Fruit fly (Drosophila melanogaster): ENCODE data around the gene CG12229.

Gene CG12229

DNA sequence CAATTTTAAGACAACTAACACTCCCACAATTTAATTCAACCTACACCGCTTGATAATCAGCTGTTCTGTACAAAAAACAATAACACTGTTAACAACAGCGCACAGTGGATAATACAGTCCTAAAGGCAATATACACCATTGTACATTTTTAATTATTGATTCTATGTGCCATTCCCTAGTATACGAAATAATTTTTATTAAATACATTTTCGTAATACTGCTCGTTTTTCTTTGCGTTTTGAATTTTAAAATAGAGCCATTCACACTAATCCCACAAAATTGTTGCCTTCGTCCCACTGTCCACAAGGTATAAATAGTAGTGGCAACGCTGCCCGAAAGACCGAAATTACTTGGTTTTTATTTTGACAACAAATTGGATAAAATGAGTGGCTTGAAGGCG is 2.7 kb downstream of the CG12229 start, which contains the start of the genes Coq4 and CG32176 (continued):
- 0 out of 2 replicates have a peak, but pooled peaks have one; percentile 39 for TF ChIP-seq hbn (GFP tag; IDR thresholded peaks at IDR 0.05; ENCODE audit: partially characterized antibody)
- peak; percentile 76; the same call in 2 of the 3 replicates for TF ChIP-seq CG6791 (GFP tag; IDR thresholded peaks at IDR 0.05; ENCODE audit: partially characterized antibody)
- TF ChIP-seq CG1024 (GFP tag; IDR thresholded peaks at IDR 0.05) = peak; percentile 94
- peak; percentile 91 for TF ChIP-seq D19B (GFP tag; optimal IDR thresholded peaks at IDR 0.05)
- TF ChIP-seq CG1603 (tag; optimal IDR thresholded peaks at IDR 0.05) = peak; percentile 98
- peak; percentile 93 for TF ChIP-seq CG2199 (GFP tag; IDR thresholded peaks at IDR 0.05)
- TF ChIP-seq CG5180 (GFP tag; optimal IDR thresholded peaks at IDR 0.05) = peak; percentile 83
- peak; percentile 97 for TF ChIP-seq C15 (GFP tag; IDR thresholded peaks at IDR 0.05)
- TF ChIP-seq ERR (GFP tag; optimal IDR thresholded peaks at IDR 0.05) = peak; percentile 95
- peak; percentile 94 for TF ChIP-seq trem (tag; optimal IDR thresholded peaks at IDR 0.05)
- TF ChIP-seq pan (optimal IDR thresholded peaks at IDR 0.05) = no peak
- peak in 1 of 2 experiments; percentile 99 for TF ChIP-seq pan (GFP tag; optimal IDR thresholded peaks at IDR 0.05 in 1 of 2, IDR thresholded peaks at IDR 0.05 in 1 of 2)
- TF ChIP-seq CG15073 (GFP tag; optimal IDR thresholded peaks at IDR 0.05) = peak; percentile 89
- peak; percentile 97 for TF ChIP-seq Oli (tag; optimal IDR thresholded peaks at IDR 0.05)
- TF ChIP-seq pnt (GFP tag; optimal IDR thresholded peaks at IDR 0.05) = peak; percentile 98
- TF ChIP-seq CG14710 (tag; optimal IDR thresholded peaks at IDR 0.05) = peak; percentile 96
- peak; percentile 52; the same call in 2 of the 3 replicates for TF ChIP-seq CG34224 (GFP tag; IDR thresholded peaks at IDR 0.05; ENCODE audit: partially characterized antibody)
- peak; percentile 78 for TF ChIP-seq abd-A (tag; optimal IDR thresholded peaks at IDR 0.05)
- peak; percentile 97 for TF ChIP-seq CG12071 (GFP tag; optimal IDR thresholded peaks at IDR 0.05)
- TF ChIP-seq CG12391 (tag; optimal IDR thresholded peaks at IDR 0.05) = peak; percentile 99
- TF ChIP-seq gcm (GFP tag; optimal IDR thresholded peaks at IDR 0.05) = peak; percentile 98
- peak; percentile 93 for TF ChIP-seq onecut (GFP tag; IDR thresholded peaks at IDR 0.05)
- peak; percentile 98 for TF ChIP-seq CG11247 (GFP tag; IDR thresholded peaks at IDR 0.05)
- TF ChIP-seq sr (GFP tag; IDR thresholded peaks at IDR 0.05) = peak; percentile 92
- TF ChIP-seq Mrtf (GFP tag; IDR thresholded peaks at IDR 0.05) = peak; percentile 98
- 0 out of 3 replicates have a peak, but pooled peaks have one; percentile 45 for TF ChIP-seq mld (GFP tag; IDR thresholded peaks at IDR 0.05; ENCODE audit: partially characterized antibody)
- TF ChIP-seq fd96Cb (tag; optimal IDR thresholded peaks at IDR 0.05) = peak; percentile 98
- peak; percentile 93 for TF ChIP-seq CG34376 (GFP tag; optimal IDR thresholded peaks at IDR 0.05)
- TF ChIP-seq repo (GFP tag; optimal IDR thresholded peaks at IDR 0.05) = peak; percentile 96
- TF ChIP-seq kah (GFP tag; optimal IDR thresholded peaks at IDR 0.05) = peak; percentile 90
- TF ChIP-seq Dad (GFP tag; optimal IDR thresholded peaks at IDR 0.05) = peak; percentile 97
- peak; percentile 97 for TF ChIP-seq ttk (GFP tag; IDR thresholded peaks at IDR 0.05)
- peak; percentile 92 for TF ChIP-seq sima (GFP tag; optimal IDR thresholded peaks at IDR 0.05)
- TF ChIP-seq Dfd (GFP tag; optimal IDR thresholded peaks at IDR 0.05) = no peak
- TF ChIP-seq CG10959 (GFP tag; IDR thresholded peaks at IDR 0.05) = peak; percentile 97
- peak; percentile 99 for TF ChIP-seq slbo (GFP tag; IDR thresholded peaks at IDR 0.05)
- TF ChIP-seq Dbx (GFP tag; IDR thresholded peaks at IDR 0.05) = peak; percentile 99
- TF ChIP-seq peb (GFP tag; IDR thresholded peaks at IDR 0.05) = peak; percentile 96
- peak; percentile 96 for TF ChIP-seq CG6689 (GFP tag; IDR thresholded peaks at IDR 0.05)
- no peak for TF ChIP-seq br (optimal IDR thresholded peaks at IDR 0.05)
- TF ChIP-seq HmgD (GFP tag; optimal IDR thresholded peaks at IDR 0.05) = peak; percentile 96
- peak; percentile 95 for TF ChIP-seq Ets97D (GFP tag; optimal IDR thresholded peaks at IDR 0.05)
- peak; percentile 92 for TF ChIP-seq Nf-YA (GFP tag; IDR thresholded peaks at IDR 0.05)
- TF ChIP-seq klu (GFP tag; IDR thresholded peaks at IDR 0.05) = peak; percentile 96
- peak; percentile 47 for TF ChIP-seq Dref (GFP tag; IDR thresholded peaks at IDR 0.05)
- TF ChIP-seq CG8924 (tag; optimal IDR thresholded peaks at IDR 0.05) = peak; percentile 97
- TF ChIP-seq ci (GFP tag; IDR thresholded peaks at IDR 0.05) = peak; percentile 98
- TF ChIP-seq CG3163 (GFP tag; optimal IDR thresholded peaks at IDR 0.05) = peak; percentile 88
- TF ChIP-seq Kr (GFP tag; optimal IDR thresholded peaks at IDR 0.05) = no peak
- peak; percentile 96 for TF ChIP-seq CG11504 (tag; optimal IDR thresholded peaks at IDR 0.05)
- TF ChIP-seq sob (GFP tag; IDR thresholded peaks at IDR 0.05) = peak; percentile 98
- TF ChIP-seq da (GFP tag; optimal IDR thresholded peaks at IDR 0.05) = peak; percentile 95
